Worm (Caenorhabditis elegans) whole organism, L4 larva: Measurements from ENCODE around the gene clec-161.
A peak's percentile ranks its signal among the peaks of the same experiment; 100 is the strongest.

Source experiments
- F10B5.3 ChIP-seq: sonication (generic microtip); optimal IDR thresholded peaks from 2 replicates; lab custom pipeline; 2016; ENCODE audit warnings: mild to moderate bottlenecking, missing genetic modification characterization, missing compliant biosample characterization
- R02D3.7 ChIP-seq: fragments of 150-350 bp; sonication (generic microtip); optimal IDR thresholded peaks from 3 replicates; lab custom pipeline; 2014; ENCODE audit warnings: missing biosample characterization, missing genetic modification characterization
- T26A8.4 ChIP-seq: fragments of 200-800 bp; sonication (Bioruptor generic); IDR thresholded peaks from 2 replicates; pipeline ENCODE4 v1.3.6; 2022; ENCODE audit warnings: missing genetic modification characterization, missing compliant biosample characterization
- Y5F2A.4 ChIP-seq: fragments of 200-800 bp; sonication (Bioruptor generic); optimal IDR thresholded peaks from 2 replicates; lab custom pipeline; 2018; ENCODE audit warnings: mild to moderate bottlenecking, missing genetic modification characterization, missing compliant biosample characterization
- Y75B8A.6 ChIP-seq: fragments of 200-800 bp; sonication (Bioruptor generic); IDR thresholded peaks from 2 replicates; pipeline ENCODE4 v1.3.6; 2022; ENCODE audit warnings: missing genetic modification reagents, missing genetic modification characterization, missing compliant biosample characterization
- aha-1 ChIP-seq: fragments of 150-350 bp; peaks from one replicate; lab custom pipeline; 2014; ENCODE audit warnings: missing biosample characterization, missing genetic modification characterization
- aly-2 ChIP-seq: sonication (generic microtip); optimal IDR thresholded peaks from 2 replicates; lab custom pipeline; 2018; ENCODE audit warnings: missing biosample characterization, missing genetic modification characterization
- arid-1 ChIP-seq: fragments of 200-800 bp; sonication (Bioruptor generic); conservative IDR thresholded peaks from 2 replicates; pipeline ENCODE4 v1.3.6; 2022; ENCODE audit warnings: missing genetic modification reagents, missing genetic modification characterization, missing compliant biosample characterization
- ceh-28 ChIP-seq: fragments of 150-350 bp; optimal IDR thresholded peaks from 2 replicates; lab custom pipeline; 2014; ENCODE audit warnings: missing biosample characterization, missing genetic modification reagents, missing genetic modification characterization
- ceh-32 ChIP-seq: sonication (generic microtip); optimal IDR thresholded peaks from 2 replicates; lab custom pipeline; 2016; ENCODE audit warnings: mild to moderate bottlenecking, missing genetic modification characterization, missing compliant biosample characterization; ENCODE audit not compliant: poor library complexity
- daf-12 ChIP-seq: fragments of 150-350 bp; optimal IDR thresholded peaks from 2 replicates; lab custom pipeline; 2014; ENCODE audit warnings: missing biosample characterization, missing genetic modification reagents, missing genetic modification characterization
- daf-16 ChIP-seq, 3 experiments: sonication (generic microtip); optimal IDR thresholded peaks; 2 replicates each; lab custom pipeline; 2016 to 2017; ENCODE audit warnings: missing genetic modification characterization in 3 of 3, missing genetic modification reagents in 3 of 3, mild to moderate bottlenecking in 2 of 3, missing compliant biosample characterization in 2 of 3, missing biosample characterization in 1 of 3, moderate library complexity in 1 of 3
- daf-19 ChIP-seq: fragments of 200-800 bp; sonication (Bioruptor generic); conservative IDR thresholded peaks from 2 replicates; pipeline ENCODE4 v1.3.6; 2022; ENCODE audit warnings: missing genetic modification characterization, missing compliant biosample characterization
- daf-8 ChIP-seq: fragments of 200-800 bp; sonication (Bioruptor generic); IDR thresholded peaks from 2 replicates; pipeline ENCODE4 v1.3.6; 2022; ENCODE audit warnings: missing genetic modification characterization, missing compliant biosample characterization
- dmd-6 ChIP-seq: fragments of 200-800 bp; sonication (Bioruptor generic); IDR thresholded peaks from 2 replicates; pipeline ENCODE4 v1.3.6; 2022; ENCODE audit warnings: missing genetic modification reagents, missing genetic modification characterization, missing compliant biosample characterization
- dpl-1 ChIP-seq: fragments of 150-350 bp; optimal IDR thresholded peaks from 2 replicates; lab custom pipeline; 2014; ENCODE audit warnings: missing biosample characterization, missing genetic modification reagents, missing genetic modification characterization
- egl-27 ChIP-seq: sonication (generic microtip); optimal IDR thresholded peaks from 3 replicates; lab custom pipeline; 2017; ENCODE audit warnings: missing biosample characterization, missing genetic modification reagents, missing genetic modification characterization
- fkh-10 ChIP-seq: fragments of 150-350 bp; optimal IDR thresholded peaks from 2 replicates; lab custom pipeline; 2014; ENCODE audit warnings: missing biosample characterization, missing genetic modification reagents, missing genetic modification characterization
- fos-1 ChIP-seq: fragments of 150-350 bp; optimal IDR thresholded peaks from 2 replicates; lab custom pipeline; 2014; ENCODE audit warnings: missing biosample characterization, missing genetic modification characterization
- gei-8 ChIP-seq: fragments of 200-800 bp; sonication (Bioruptor generic); optimal IDR thresholded peaks from 2 replicates; lab custom pipeline; 2018; ENCODE audit warnings: mild to moderate bottlenecking, missing genetic modification characterization, missing compliant biosample characterization
- hif-1 ChIP-seq, 2 experiments: sonication (generic microtip); optimal IDR thresholded peaks; 2 replicates each; lab custom pipeline; 2016 to 2017; ENCODE audit warnings: missing compliant biosample characterization in 2 of 2, missing genetic modification characterization in 2 of 2, missing genetic modification reagents in 2 of 2, missing genotype in 2 of 2, mild to moderate bottlenecking in 1 of 2
- hlh-11 ChIP-seq: fragments of 200-800 bp; sonication (Bioruptor generic); optimal IDR thresholded peaks from 2 replicates; lab custom pipeline; 2018; ENCODE audit warnings: mild to moderate bottlenecking, missing genetic modification characterization, missing compliant biosample characterization
- hlh-30 ChIP-seq: sonication (generic microtip); optimal IDR thresholded peaks from 2 replicates; lab custom pipeline; 2017; ENCODE audit warnings: antibody characterized with exemption, mild to moderate bottlenecking, missing genetic modification characterization, missing compliant biosample characterization; ENCODE audit not compliant: insufficient read depth
- hmg-1.1 ChIP-seq: fragments of 200-800 bp; sonication (Bioruptor generic); IDR thresholded peaks from 2 replicates; pipeline ENCODE4 v1.3.6; 2022; ENCODE audit warnings: missing genetic modification reagents, missing genetic modification characterization, missing compliant biosample characterization
- lin-1 ChIP-seq: fragments of 200-800 bp; sonication (Bioruptor generic); IDR thresholded peaks from 2 replicates; pipeline ENCODE4 v1.3.6; 2022; ENCODE audit warnings: missing genetic modification reagents, missing genetic modification characterization, missing compliant biosample characterization
- lir-3 ChIP-seq: sonication (generic microtip); optimal IDR thresholded peaks from 2 replicates; lab custom pipeline; 2016; ENCODE audit warnings: mild to moderate bottlenecking, missing genetic modification characterization, missing compliant biosample characterization
- lsy-2 ChIP-seq, 2 experiments: fragments of 150-350 bp in 1 of 2; sonication (generic microtip) in 1 of 2; optimal IDR thresholded peaks; 2 replicates each; lab custom pipeline; 2014 to 2017; ENCODE audit warnings: missing biosample characterization in 2 of 2, missing genetic modification characterization in 2 of 2
- madf-9 ChIP-seq: fragments of 200-800 bp; sonication (Bioruptor generic); conservative IDR thresholded peaks from 2 replicates; pipeline ENCODE4 v1.3.6; 2022; ENCODE audit warnings: missing genetic modification reagents, missing genetic modification characterization, missing compliant biosample characterization
- mdl-1 ChIP-seq, 2 experiments: fragments of 150-350 bp in 1 of 2; sonication (generic microtip) in 1 of 2; optimal IDR thresholded peaks; 2 replicates each; lab custom pipeline; 2014 to 2017; ENCODE audit warnings: missing biosample characterization in 2 of 2, missing genetic modification characterization in 2 of 2
- mep-1 ChIP-seq: fragments of 150-350 bp; sonication (generic microtip); optimal IDR thresholded peaks from 3 replicates; lab custom pipeline; 2014; ENCODE audit warnings: missing biosample characterization, missing genetic modification characterization
- mes-2 ChIP-seq: sonication (generic microtip); optimal IDR thresholded peaks from 2 replicates; lab custom pipeline; 2016; ENCODE audit warnings: missing genotype, mild to moderate bottlenecking, missing genetic modification characterization, missing compliant biosample characterization; ENCODE audit not compliant: poor library complexity, severe bottlenecking
- mxl-2 ChIP-seq: fragments of 200-800 bp; sonication (Bioruptor generic); conservative IDR thresholded peaks from 2 replicates; pipeline ENCODE4 v1.3.6; 2022; ENCODE audit warnings: missing genetic modification reagents, missing genetic modification characterization, missing compliant biosample characterization
- mxl-3 ChIP-seq: fragments of 200-800 bp; sonication (Bioruptor generic); optimal IDR thresholded peaks from 2 replicates; lab custom pipeline; 2018; ENCODE audit warnings: mild to moderate bottlenecking, missing genetic modification characterization, missing compliant biosample characterization
- nhr-102 ChIP-seq: sonication (generic microtip); optimal IDR thresholded peaks from 2 replicates; lab custom pipeline; 2016; ENCODE audit warnings: mild to moderate bottlenecking, missing genetic modification characterization, moderate library complexity, missing compliant biosample characterization
- nhr-11 ChIP-seq: fragments of 150-350 bp; optimal IDR thresholded peaks from 2 replicates; lab custom pipeline; 2014; ENCODE audit warnings: missing biosample characterization, missing genetic modification characterization
- nhr-25 ChIP-seq: sonication (generic microtip); optimal IDR thresholded peaks from 2 replicates; lab custom pipeline; 2017; ENCODE audit warnings: missing genetic modification characterization, mild to moderate bottlenecking, missing compliant biosample characterization, antibody characterized with exemption, moderate library complexity, borderline replicate concordance; ENCODE audit not compliant: insufficient read depth
- nhr-28 ChIP-seq: fragments of 150-350 bp; optimal IDR thresholded peaks from 2 replicates; lab custom pipeline; 2014; ENCODE audit warnings: missing biosample characterization, missing genetic modification characterization
- nhr-42 ChIP-seq: fragments of 200-800 bp; sonication (Bioruptor generic); IDR thresholded peaks from 2 replicates; pipeline ENCODE4 v1.3.6; 2022; ENCODE audit warnings: missing genetic modification characterization, missing compliant biosample characterization
- nhr-6 ChIP-seq: fragments of 150-350 bp; optimal IDR thresholded peaks from 2 replicates; lab custom pipeline; 2014; ENCODE audit warnings: missing biosample characterization, missing genetic modification characterization
- pha-4 ChIP-seq, 2 experiments: fragments of 150-350 bp in 1 of 2; fragments of 200-800 bp in 1 of 2; sonication (Bioruptor generic) in 1 of 2; IDR thresholded peaks in 1 of 2; optimal IDR thresholded peaks in 1 of 2; 2 replicates each; pipeline versions ENCODE4 v1.3.6 to Lab custom; 2014 to 2022; ENCODE audit warnings: missing genetic modification characterization in 2 of 2, missing genetic modification reagents in 2 of 2, missing biosample characterization in 1 of 2, missing compliant biosample characterization in 1 of 2
- php-3 ChIP-seq: fragments of 200-800 bp; sonication (Bioruptor generic); IDR thresholded peaks from 2 replicates; pipeline ENCODE4 v1.3.6; 2022; ENCODE audit warnings: missing genetic modification reagents, missing genetic modification characterization, missing compliant biosample characterization
- pqm-1 ChIP-seq: sonication (generic microtip); optimal IDR thresholded peaks from 2 replicates; lab custom pipeline; 2017; ENCODE audit warnings: missing biosample characterization, missing genetic modification characterization
- set-16 ChIP-seq: fragments of 200-800 bp; sonication (Bioruptor generic); IDR thresholded peaks from 2 replicates; pipeline ENCODE4 v1.3.6; 2022; ENCODE audit warnings: missing genetic modification reagents, missing genetic modification characterization, missing compliant biosample characterization
- skn-1 ChIP-seq: fragments of 150-350 bp; optimal IDR thresholded peaks from 2 replicates; lab custom pipeline; 2014; ENCODE audit warnings: missing biosample characterization, missing genetic modification characterization
- snpc-4 ChIP-seq: fragments of 150-350 bp; optimal IDR thresholded peaks from 2 replicates; lab custom pipeline; 2014; ENCODE audit warnings: missing biosample characterization, missing genetic modification characterization
- spr-1 ChIP-seq: sonication (generic microtip); optimal IDR thresholded peaks from 2 replicates; lab custom pipeline; 2016; ENCODE audit warnings: mild to moderate bottlenecking, missing genetic modification characterization, missing compliant biosample characterization
- unc-39 ChIP-seq: sonication (generic microtip); optimal IDR thresholded peaks from 2 replicates; lab custom pipeline; 2017; ENCODE audit warnings: missing biosample characterization, missing genetic modification characterization
- zag-1 ChIP-seq: fragments of 150-350 bp; optimal IDR thresholded peaks from 2 replicates; lab custom pipeline; 2014; ENCODE audit warnings: missing biosample characterization, missing genetic modification characterization
- ztf-7 ChIP-seq: fragments of 150-350 bp; optimal IDR thresholded peaks from 2 replicates; lab custom pipeline; 2014; ENCODE audit warnings: missing biosample characterization, missing genetic modification characterization

The clec-161 gene

ce11 chrIII:9621840-9622525 lies 13.4 kb upstream of the clec-161 start (continued):
- TF ChIP-seq nhr-25 (tag; lab: Kevin White, UChicago), result no peak
- no peak for TF ChIP-seq nhr-42 (GFP tag; lab: Robert Waterston, UW)
- no peak for TF ChIP-seq Y75B8A.6 (GFP tag; lab: Robert Waterston, UW)
- TF ChIP-seq R02D3.7 (tag; lab: Kevin White, UChicago), result no peak
- no peak for TF ChIP-seq nhr-11 (tag; lab: Kevin White, UChicago)
- TF ChIP-seq ceh-28, result no peak
- TF ChIP-seq set-16 (GFP tag; lab: Robert Waterston, UW), result no peak
- TF ChIP-seq mep-1 (tag; lab: Kevin White, UChicago), result peak; percentile 5
- TF ChIP-seq zag-1, result no peak
- no peak for TF ChIP-seq hmg-1.1
- TF ChIP-seq pqm-1 (tag; lab: Kevin White, UChicago), result peak; percentile 87
- no peak for TF ChIP-seq ztf-7
- no peak for TF ChIP-seq egl-27 (tag; lab: Kevin White, UChicago)
- no peak for TF ChIP-seq pha-4 (GFP tag; IDR thresholded peaks at IDR 0.05; lab: Robert Waterston, UW)
- TF ChIP-seq pha-4 (tag; optimal IDR thresholded peaks at IDR 0.05; lab: Kevin White, UChicago), result no peak
- TF ChIP-seq F10B5.3, result no peak
- no peak for TF ChIP-seq php-3 (GFP tag; lab: Robert Waterston, UW)
- TF ChIP-seq nhr-6 (tag; lab: Kevin White, UChicago), result no peak
- TF ChIP-seq ceh-32 (tag; lab: Kevin White, UChicago), result no peak
- no peak for TF ChIP-seq aly-2 (tag; lab: Kevin White, UChicago)
- TF ChIP-seq daf-12, result no peak
- TF ChIP-seq T26A8.4 (GFP tag; lab: Robert Waterston, UW), result no peak
- TF ChIP-seq arid-1 (GFP tag; lab: Robert Waterston, UW), result no peak
- TF ChIP-seq daf-19 (GFP tag; lab: Robert Waterston, UW), result no peak
- no peak for TF ChIP-seq spr-1 (tag; lab: Kevin White, UChicago)
- peak; percentile 77 for TF ChIP-seq nhr-28 (tag; lab: Kevin White, UChicago)
- TF ChIP-seq Y5F2A.4 (GFP tag; lab: Kevin White, UChicago), result no peak
- TF ChIP-seq lir-3, result no peak
- TF ChIP-seq gei-8 (GFP tag; lab: Kevin White, UChicago), result no peak
- no peak for TF ChIP-seq fos-1 (tag; lab: Kevin White, UChicago)
- TF ChIP-seq skn-1 (tag; lab: Kevin White, UChicago), result no peak

ce11 chrIII:9620148-9620547 lies 11.6 kb upstream of the clec-161 start:
- 0 out of 2 replicates have a peak, but pooled peaks have one; percentile 18 for TF ChIP-seq lin-1
- TF ChIP-seq lsy-2 (tag; optimal IDR thresholded peaks at IDR 0.05; lab: Kevin White, UChicago), result peak in 1 of 2 experiments; percentile 30
- TF ChIP-seq hif-1 (tag; optimal IDR thresholded peaks at IDR 0.05; lab: Kevin White, UChicago), result no peak
- no peak for TF ChIP-seq snpc-4 (tag; lab: Kevin White, UChicago)
- TF ChIP-seq nhr-102 (tag; lab: Kevin White, UChicago), result no peak
- peak in 1 of 2 experiments; percentile 77 for TF ChIP-seq daf-16 (GFP tag; optimal IDR thresholded peaks at IDR 0.05; lab: Kevin White, UChicago)
- TF ChIP-seq daf-16 (tag; optimal IDR thresholded peaks at IDR 0.05; lab: Kevin White, UChicago), result peak; percentile 15
- no peak for TF ChIP-seq dpl-1 (GFP tag; lab: Kevin White, UChicago)
- TF ChIP-seq mxl-3, result peak; percentile 59
- TF ChIP-seq daf-8, result no peak
- no peak for TF ChIP-seq fkh-10 (GFP tag; lab: Kevin White, UChicago)
- no peak for TF ChIP-seq mxl-2
- TF ChIP-seq mes-2 (tag; lab: Kevin White, UChicago), result peak; percentile 15
- TF ChIP-seq madf-9 (GFP tag; lab: Robert Waterston, UW), result no peak
- no peak for TF ChIP-seq arid-1 (GFP tag; lab: Robert Waterston, UW)
- peak; percentile 26 for TF ChIP-seq dmd-6
- TF ChIP-seq nhr-11 (tag; lab: Kevin White, UChicago), result peak; percentile 49
- peak; percentile 95 for TF ChIP-seq aha-1 (tag; lab: Kevin White, UChicago)
- TF ChIP-seq unc-39 (tag; lab: Kevin White, UChicago), result no peak
- peak; percentile 51 for TF ChIP-seq hlh-30 (tag; lab: Kevin White, UChicago)
- TF ChIP-seq mdl-1 (tag; optimal IDR thresholded peaks at IDR 0.05; lab: Kevin White, UChicago), result peak in 1 of 2 experiments; percentile 10
- TF ChIP-seq hlh-11 (tag; lab: Kevin White, UChicago), result no peak
